Worm (Caenorhabditis elegans): Measurements from ENCODE around the gene T14G8.2.

The T14G8.2 gene

ce11 chrX:12889837-12890449 is 32.1 kb downstream of the T14G8.2 start (continued):
- no peak for TF ChIP-seq egrh-3 (GFP tag; IDR thresholded peaks at IDR 0.05)
- TF ChIP-seq hrde-1 (tag; optimal IDR thresholded peaks at IDR 0.05; ENCODE audit: borderline replicate concordance): peak; percentile 38
- TF ChIP-seq ceh-58 (GFP tag; IDR thresholded peaks at IDR 0.05): no peak
- TF ChIP-seq him-1 (tag; optimal IDR thresholded peaks at IDR 0.05): peak; percentile 93
- no peak for TF ChIP-seq hsf-1 (GFP tag; IDR thresholded peaks at IDR 0.05)
- peak; percentile 57 for TF ChIP-seq ztf-26 (tag; optimal IDR thresholded peaks at IDR 0.05)
- TF ChIP-seq ztf-25 (GFP tag; IDR thresholded peaks at IDR 0.05): no peak
- TF ChIP-seq nhr-120 (GFP tag; IDR thresholded peaks at IDR 0.05): peak; percentile 64; the same call in 1 of the 2 replicates
- TF ChIP-seq C17E4.6 (GFP tag; IDR thresholded peaks at IDR 0.05): 0 out of 2 replicates have a peak, but pooled peaks have one; percentile 21
- peak; percentile 36 for TF ChIP-seq mel-28 (tag; optimal IDR thresholded peaks at IDR 0.05; ENCODE audit: borderline replicate concordance)
- peak; percentile 90 for TF ChIP-seq Y56A3A.18 (GFP tag; IDR thresholded peaks at IDR 0.05)
- no peak for TF ChIP-seq sptf-2 (GFP tag; optimal IDR thresholded peaks at IDR 0.05)
- no peak for TF ChIP-seq Y79H2A.3 (GFP tag; conservative IDR thresholded peaks at IDR 0.05)
- peak; percentile 70 for TF ChIP-seq nhr-90 (tag; optimal IDR thresholded peaks at IDR 0.05)
- TF ChIP-seq T26A5.8 (tag; optimal IDR thresholded peaks at IDR 0.05): peak; percentile 35
- TF ChIP-seq nfya-2 (GFP tag; IDR thresholded peaks at IDR 0.05): no peak
- TF ChIP-seq atf-7 (tag; optimal IDR thresholded peaks at IDR 0.05): peak; percentile 9
- TF ChIP-seq Y95B8A.8 (GFP tag; IDR thresholded peaks at IDR 0.05): no peak
- peak; percentile 82 for TF ChIP-seq hlh-12 (tag; optimal IDR thresholded peaks at IDR 0.05)
- no peak for TF ChIP-seq nhr-179 (tag; optimal IDR thresholded peaks at IDR 0.05)
- peak; percentile 47 for TF ChIP-seq nhr-80 (tag; optimal IDR thresholded peaks at IDR 0.05)
- peak; percentile 47 for TF ChIP-seq somi-1 (GFP tag; optimal IDR thresholded peaks at IDR 0.05)
- TF ChIP-seq snpc-3.4 (tag; optimal IDR thresholded peaks at IDR 0.05): peak; percentile 62
- no peak for TF ChIP-seq F57A8.1 (GFP tag; optimal IDR thresholded peaks at IDR 0.05)
- no peak; the same call in none of the 2 replicates for TF ChIP-seq D2030.7 (GFP tag; IDR thresholded peaks at IDR 0.05)
- TF ChIP-seq ceh-79 (tag; optimal IDR thresholded peaks at IDR 0.05): peak; percentile 58
- TF ChIP-seq unc-130 (GFP tag; optimal IDR thresholded peaks at IDR 0.05): peak; percentile 15
- TF ChIP-seq hmg-20 (GFP tag; IDR thresholded peaks at IDR 0.05): peak; percentile 38; the same call in 1 of the 2 replicates
- peak; percentile 56; the same call in 1 of the 2 replicates for TF ChIP-seq F39B2.1 (GFP tag; IDR thresholded peaks at IDR 0.05)
- TF ChIP-seq repo-1 (tag; optimal IDR thresholded peaks at IDR 0.05): peak; percentile 53
- TF ChIP-seq Y53G8AR.9 (GFP tag; conservative IDR thresholded peaks at IDR 0.05): peak; percentile 21; the same call in 1 of the 2 replicates
- TF ChIP-seq B0261.1 (tag; optimal IDR thresholded peaks at IDR 0.05): peak; percentile 87
- peak; percentile 67 for TF ChIP-seq snpc-1.3 (tag; optimal IDR thresholded peaks at IDR 0.05; ENCODE audit: insufficient read depth)
- TF ChIP-seq ztf-3 (GFP tag; optimal IDR thresholded peaks at IDR 0.05): peak; percentile 54
- TF ChIP-seq F55B11.4 (tag; optimal IDR thresholded peaks at IDR 0.05; ENCODE audit: borderline replicate concordance, insufficient read depth): no peak
- peak; percentile 73 for TF ChIP-seq die-1 (tag; optimal IDR thresholded peaks at IDR 0.05)
- 0 out of 2 replicates have a peak, but pooled peaks have one; percentile 59 for TF ChIP-seq madf-3 (GFP tag; IDR thresholded peaks at IDR 0.05)
- TF ChIP-seq F23B12.7 (tag; optimal IDR thresholded peaks at IDR 0.05; ENCODE audit: insufficient read depth): peak; percentile 55
- peak; percentile 33 for TF ChIP-seq athp-1 (tag; optimal IDR thresholded peaks at IDR 0.05)
- TF ChIP-seq aptf-2 (GFP tag; conservative IDR thresholded peaks at IDR 0.05): 0 out of 2 replicates have a peak, but pooled peaks have one; percentile 28
- TF ChIP-seq B0035.1 (tag; optimal IDR thresholded peaks at IDR 0.05): peak; percentile 71
- TF ChIP-seq madf-8 (GFP tag; conservative IDR thresholded peaks at IDR 0.05): no peak
- no peak for TF ChIP-seq pha-4 (tag; optimal IDR thresholded peaks at IDR 0.05)
- peak; percentile 81 for TF ChIP-seq lin-26 (GFP tag; IDR thresholded peaks at IDR 0.05)
- no peak for TF ChIP-seq mes-4 (tag; optimal IDR thresholded peaks at IDR 0.05)
- peak; percentile 25; the same call in 1 of the 2 replicates for TF ChIP-seq ceh-100 (GFP tag; IDR thresholded peaks at IDR 0.05)
- TF ChIP-seq zfh-2 (GFP tag; conservative IDR thresholded peaks at IDR 0.05): no peak

Measured in whole organism, young adult.